Fruit fly (Drosophila melanogaster) whole organism, prepupa: ENCODE measurements around the gene PNUTS.

Experiments used
- Blimp-1 ChIP-seq: fragments of 200-800 bp; sonication (Bioruptor generic); optimal IDR thresholded peaks from 3 replicates; lab custom pipeline; 2017; ENCODE audit warnings: missing biosample characterization, missing genetic modification characterization, mild to moderate bottlenecking, moderate library complexity, missing genetic modification reagents
- CG10669 ChIP-seq: fragments of 200-800 bp; sonication (Bioruptor generic); optimal IDR thresholded peaks from 3 replicates; lab custom pipeline; 2018; ENCODE audit warnings: missing biosample characterization, mild to moderate bottlenecking, missing genetic modification characterization, moderate library complexity
- CG11294 ChIP-seq: fragments of 200-800 bp; sonication (Bioruptor generic); IDR thresholded peaks from 2 replicates; pipeline ENCODE4 v1.3.6; 2022; ENCODE audit warnings: missing biosample characterization, missing genetic modification characterization
- CG11762 ChIP-seq: fragments of 200-800 bp; sonication (Bioruptor generic); optimal IDR thresholded peaks from 3 replicates; lab custom pipeline; 2016; ENCODE audit warnings: missing biosample characterization, missing genetic modification characterization; ENCODE audit not compliant: insufficient read depth
- CG15336 ChIP-seq: fragments of 200-800 bp; sonication (Bioruptor generic); IDR thresholded peaks from 2 replicates; pipeline ENCODE4 v1.3.6; 2022; ENCODE audit warnings: missing biosample characterization, missing genetic modification characterization
- CG1621 ChIP-seq: fragments of 200-800 bp; sonication (Bioruptor generic); optimal IDR thresholded peaks from 3 replicates; lab custom pipeline; 2018; ENCODE audit warnings: missing biosample characterization, mild to moderate bottlenecking, missing genetic modification characterization
- CG3032 ChIP-seq: fragments of 200-800 bp; optimal IDR thresholded peaks from 2 replicates; lab custom pipeline; 2019; ENCODE audit warnings: missing biosample characterization, mild to moderate bottlenecking, missing genetic modification characterization, moderate library complexity
- CG31627 ChIP-seq: fragments of 200-800 bp; sonication (Bioruptor generic); optimal IDR thresholded peaks from 3 replicates; lab custom pipeline; 2016; ENCODE audit warnings: missing biosample characterization, missing genetic modification characterization
- CG32006 ChIP-seq: fragments of 200-800 bp; sonication (Bioruptor generic); optimal IDR thresholded peaks from 3 replicates; lab custom pipeline; 2017; ENCODE audit warnings: missing biosample characterization, mild to moderate bottlenecking, missing genetic modification characterization
- CG34406 ChIP-seq: fragments of 200-800 bp; sonication (Bioruptor generic); optimal IDR thresholded peaks from 3 replicates; lab custom pipeline; 2016; ENCODE audit warnings: missing biosample characterization, missing genetic modification characterization
- CG4318 ChIP-seq: fragments of 200-800 bp; sonication (Bioruptor generic); optimal IDR thresholded peaks from 3 replicates; lab custom pipeline; 2017; ENCODE audit warnings: missing biosample characterization, mild to moderate bottlenecking, missing genetic modification characterization
- CG6276 ChIP-seq: fragments of 200-800 bp; sonication (Bioruptor generic); optimal IDR thresholded peaks from 2 replicates; lab custom pipeline; 2017; ENCODE audit warnings: missing biosample characterization, mild to moderate bottlenecking, missing genetic modification characterization
- CG6792 ChIP-seq: fragments of 200-800 bp; sonication (Bioruptor generic); optimal IDR thresholded peaks from 3 replicates; lab custom pipeline; 2016; ENCODE audit warnings: missing biosample characterization, missing genetic modification characterization
- CG6808 ChIP-seq: fragments of 200-800 bp; sonication (Bioruptor generic); optimal IDR thresholded peaks from 3 replicates; lab custom pipeline; 2017; ENCODE audit warnings: missing biosample characterization, missing genetic modification characterization, mild to moderate bottlenecking, moderate library complexity, missing genetic modification reagents
- CG8319 ChIP-seq: fragments of 200-800 bp; sonication (Bioruptor generic); optimal IDR thresholded peaks from 3 replicates; lab custom pipeline; 2016; ENCODE audit warnings: missing biosample characterization, missing genetic modification characterization
- CG9139 ChIP-seq: fragments of 200-800 bp; sonication (Bioruptor generic); optimal IDR thresholded peaks from 3 replicates; lab custom pipeline; 2017; ENCODE audit warnings: missing biosample characterization, mild to moderate bottlenecking, missing genetic modification characterization
- Eip78C ChIP-seq: fragments of 200-800 bp; sonication (Bioruptor generic); peaks from one replicate; lab custom pipeline; 2016; ENCODE audit warnings: missing biosample characterization, missing genetic modification characterization
- Eip93F ChIP-seq: fragments of 200-800 bp; sonication (Bioruptor generic); optimal IDR thresholded peaks from 2 replicates; lab custom pipeline; 2016; ENCODE audit warnings: missing biosample characterization, mild to moderate bottlenecking, missing genetic modification characterization
- Ets21C ChIP-seq: fragments of 200-800 bp; sonication (Bioruptor generic); optimal IDR thresholded peaks from 3 replicates; lab custom pipeline; 2016; ENCODE audit warnings: missing biosample characterization, missing genetic modification characterization
- Ets96B ChIP-seq: fragments of 200-800 bp; optimal IDR thresholded peaks from 2 replicates; lab custom pipeline; 2019; ENCODE audit warnings: missing biosample characterization, mild to moderate bottlenecking, missing genetic modification characterization, moderate library complexity
- Hr38 ChIP-seq: sonication (Bioruptor generic); optimal IDR thresholded peaks from 2 replicates; lab custom pipeline; 2016; ENCODE audit warnings: missing biosample characterization, missing genetic modification characterization
- Hr39 ChIP-seq: fragments of 200-800 bp; sonication (Bioruptor generic); optimal IDR thresholded peaks from 2 replicates; lab custom pipeline; 2016; ENCODE audit warnings: missing biosample characterization, missing genetic modification characterization
- Smox ChIP-seq: fragments of 200-800 bp; sonication (Bioruptor generic); optimal IDR thresholded peaks from 3 replicates; lab custom pipeline; 2016; ENCODE audit warnings: missing biosample characterization, missing genetic modification characterization
- Sox102F ChIP-seq: fragments of 200-800 bp; sonication (Bioruptor generic); optimal IDR thresholded peaks from 2 replicates; lab custom pipeline; 2016; ENCODE audit warnings: missing biosample characterization, mild to moderate bottlenecking, missing genetic modification characterization
- Sox15 ChIP-seq: fragments of 200-800 bp; sonication (Bioruptor generic); optimal IDR thresholded peaks from 3 replicates; lab custom pipeline; 2016; ENCODE audit warnings: missing biosample characterization, missing genetic modification characterization
- acj6 ChIP-seq: fragments of 200-800 bp; sonication (Bioruptor generic); optimal IDR thresholded peaks from 3 replicates; lab custom pipeline; 2016; ENCODE audit warnings: missing biosample characterization, missing genetic modification characterization
- cyc ChIP-seq: fragments of 200-800 bp; sonication (Bioruptor generic); optimal IDR thresholded peaks from 3 replicates; lab custom pipeline; 2016; ENCODE audit warnings: missing biosample characterization, missing genetic modification characterization
- dsx ChIP-seq: fragments of 200-800 bp; optimal IDR thresholded peaks from 3 replicates; lab custom pipeline; 2019; ENCODE audit warnings: missing biosample characterization, mild to moderate bottlenecking, missing genetic modification characterization, moderate library complexity; ENCODE audit not compliant: poor library complexity, severe bottlenecking
- eg ChIP-seq: fragments of 200-800 bp; sonication (Bioruptor generic); IDR thresholded peaks from 3 replicates; pipeline ENCODE4 v1.3.6; 2022; ENCODE audit warnings: missing biosample characterization, missing genetic modification characterization
- esn ChIP-seq: fragments of 200-800 bp; sonication (Bioruptor generic); optimal IDR thresholded peaks from 2 replicates; lab custom pipeline; 2016; ENCODE audit warnings: missing biosample characterization, mild to moderate bottlenecking, missing genetic modification characterization, moderate library complexity
- fd85E ChIP-seq: fragments of 200-800 bp; sonication (Bioruptor generic); optimal IDR thresholded peaks from 3 replicates; lab custom pipeline; 2016; ENCODE audit warnings: missing biosample characterization, missing genetic modification characterization
- fkh ChIP-seq: fragments of 200-800 bp; sonication (Bioruptor generic); optimal IDR thresholded peaks from 3 replicates; lab custom pipeline; 2017; ENCODE audit warnings: missing biosample characterization, mild to moderate bottlenecking, missing genetic modification characterization, moderate library complexity
- lz ChIP-seq: fragments of 200-800 bp; sonication (Bioruptor generic); optimal IDR thresholded peaks from 3 replicates; lab custom pipeline; 2016; ENCODE audit warnings: missing biosample characterization, missing genetic modification characterization
- pdm3 ChIP-seq: fragments of 200-800 bp; sonication (Bioruptor generic); optimal IDR thresholded peaks from 3 replicates; lab custom pipeline; 2016; ENCODE audit warnings: missing biosample characterization, missing genetic modification characterization
- salr ChIP-seq, 2 experiments: fragments of 200-800 bp; sonication (Bioruptor generic); optimal IDR thresholded peaks; 3 replicates each; lab custom pipeline; 2016 to 2018; ENCODE audit warnings: missing biosample characterization in 2 of 2, missing genetic modification characterization in 2 of 2, mild to moderate bottlenecking in 1 of 2
- spab ChIP-seq: fragments of 200-800 bp; sonication (Bioruptor generic); optimal IDR thresholded peaks from 2 replicates; lab custom pipeline; 2017; ENCODE audit warnings: missing biosample characterization, mild to moderate bottlenecking, missing genetic modification characterization, missing genetic modification reagents
- svp ChIP-seq: fragments of 200-800 bp; sonication (Bioruptor generic); peaks from one replicate; lab custom pipeline; 2016; ENCODE audit warnings: missing biosample characterization, missing genetic modification characterization
- topi ChIP-seq: fragments of 200-800 bp; sonication (Bioruptor generic); optimal IDR thresholded peaks from 3 replicates; lab custom pipeline; 2016; ENCODE audit warnings: missing biosample characterization, missing genetic modification characterization
- vri ChIP-seq: fragments of 200-800 bp; sonication (Bioruptor generic); optimal IDR thresholded peaks from 3 replicates; lab custom pipeline; 2016; ENCODE audit warnings: missing biosample characterization, mild to moderate bottlenecking, missing genetic modification characterization

The PNUTS gene

DNA sequence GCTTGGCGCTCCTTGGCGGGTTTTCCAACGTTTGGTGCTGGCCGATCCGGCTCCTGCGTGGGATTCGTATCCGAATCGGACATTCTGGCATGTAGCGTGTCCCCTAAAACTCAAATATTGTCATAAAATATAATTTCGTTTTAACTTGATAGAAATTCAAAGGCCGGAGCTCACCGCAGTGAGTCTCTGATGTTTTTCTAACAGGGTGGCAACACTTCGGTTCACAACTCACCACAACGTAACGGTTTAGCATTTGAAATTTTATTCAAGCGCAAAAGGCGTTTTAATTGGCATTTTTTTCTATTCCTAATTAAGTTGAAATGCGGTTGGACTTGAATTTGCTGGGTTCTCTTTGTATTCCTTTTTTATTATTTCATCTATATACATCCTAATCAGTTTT lies 14.7 kb downstream of the PNUTS start, which contains the start of gene CG15824:
TSS of gene CG15824 (minus strand) at position 172 of the 400 bp plus-strand sequence.
- TF ChIP-seq CG11294 (GFP tag; lab: Robert Waterston, UW) = no peak
- TF ChIP-seq topi (GFP tag; lab: Kevin White, UChicago) = no peak
- no peak for TF ChIP-seq esn (GFP tag; lab: Kevin White, UChicago)
- TF ChIP-seq acj6 (GFP tag; lab: Kevin White, UChicago) = no peak
- no peak for TF ChIP-seq CG11762 (GFP tag; lab: Kevin White, UChicago)
- no peak for TF ChIP-seq CG6276 (GFP tag; lab: Kevin White, UChicago)
- TF ChIP-seq salr (GFP tag; optimal IDR thresholded peaks at IDR 0.05; lab: Kevin White, UChicago) = no peak
- TF ChIP-seq CG32006 (GFP tag; lab: Kevin White, UChicago) = no peak
- no peak for TF ChIP-seq CG15336 (GFP tag; lab: Robert Waterston, UW)

DNA sequence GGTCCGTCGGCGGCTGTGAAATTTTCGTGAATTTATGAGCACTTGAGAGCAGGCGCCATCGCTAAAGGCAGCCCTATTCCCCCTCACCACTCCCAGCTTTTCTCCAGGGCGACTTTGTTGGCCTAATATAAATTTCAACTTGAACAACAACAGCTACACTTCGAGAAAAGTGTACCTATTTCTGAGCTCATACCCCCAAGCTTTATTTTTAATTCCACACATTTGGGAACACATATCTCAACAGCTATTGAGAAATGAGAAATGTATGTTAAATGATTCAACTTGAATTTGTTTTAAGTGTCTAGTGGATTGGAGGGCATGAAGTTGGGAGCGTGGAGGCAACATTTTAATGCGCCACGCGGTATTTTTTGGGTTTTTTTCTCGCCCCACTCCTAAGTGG lies 16.5 kb downstream of the PNUTS start:
- TF ChIP-seq CG34406 (GFP tag; lab: Kevin White, UChicago) = no peak
- no peak for TF ChIP-seq CG8319 (GFP tag; lab: Kevin White, UChicago)
- TF ChIP-seq CG31627 (GFP tag; lab: Kevin White, UChicago) = no peak
- no peak for TF ChIP-seq fkh (GFP tag; lab: Kevin White, UChicago)
- TF ChIP-seq Eip93F (GFP tag; lab: Kevin White, UChicago) = no peak
- no peak for TF ChIP-seq salr (GFP tag; optimal IDR thresholded peaks at IDR 0.05; lab: Kevin White, UChicago)
- no peak for TF ChIP-seq Sox15 (GFP tag; lab: Kevin White, UChicago)

dm6 chr2L:887788-888187 lies 17.5 kb downstream of the PNUTS start:
- no peak for TF ChIP-seq CG6276 (GFP tag; lab: Kevin White, UChicago)
- no peak for TF ChIP-seq CG6808 (GFP tag; lab: Kevin White, UChicago)
- TF ChIP-seq cyc (GFP tag; lab: Kevin White, UChicago) = no peak
- no peak for TF ChIP-seq Sox15 (GFP tag; lab: Kevin White, UChicago)
- no peak for TF ChIP-seq pdm3 (GFP tag; lab: Kevin White, UChicago)

dm6 chr2L:889799-890198 lies 19.5 kb downstream of the PNUTS start:
- 0 out of 3 replicates have a peak, but pooled peaks have one; percentile 21 for TF ChIP-seq eg (GFP tag; lab: Robert Waterston, UW)
- no peak for TF ChIP-seq Sox102F (GFP tag; lab: Kevin White, UChicago)
- TF ChIP-seq dsx = no peak

- peak; percentile 8 for TF ChIP-seq Hr39 (GFP tag; lab: Kevin White, UChicago)
- TF ChIP-seq Eip78C (GFP tag; lab: Kevin White, UChicago) = peak; percentile 32
- TF ChIP-seq svp (GFP tag; lab: Kevin White, UChicago) = peak; percentile 57
- no peak for TF ChIP-seq Blimp-1 (GFP tag; lab: Kevin White, UChicago)
- TF ChIP-seq Sox15 (GFP tag; lab: Kevin White, UChicago) = no peak
Measured at dm6 chr2L:892461-892860, 22.2 kb downstream of the PNUTS start.

DNA sequence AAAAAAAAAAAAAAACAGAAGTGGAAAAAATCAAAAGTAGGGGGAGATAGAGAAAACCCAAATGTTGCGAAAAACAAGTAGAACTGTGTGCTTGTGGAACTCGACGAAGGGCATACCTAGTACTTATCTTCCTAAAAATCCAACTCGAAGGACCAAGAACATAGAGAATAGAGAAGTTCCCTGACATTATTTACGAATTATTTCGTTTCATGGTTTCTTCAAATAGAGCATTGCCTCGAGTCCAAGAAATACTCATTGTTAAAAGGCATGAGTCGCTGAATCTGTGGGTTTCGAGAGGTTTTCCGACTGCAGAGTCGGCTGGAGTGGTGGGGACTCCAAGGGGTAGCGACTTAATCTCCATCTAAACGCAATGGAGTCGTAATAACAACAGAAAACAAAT lies 22.9 kb downstream of the PNUTS start:
- TF ChIP-seq svp (GFP tag; lab: Kevin White, UChicago) (peak; percentile 38), Ets21C (no peak)

- TF ChIP-seq CG1621 (tag; lab: Kevin White, UChicago) (no peak), pdm3 (GFP tag; lab: Kevin White, UChicago) (peak; percentile 34), CG15336 (GFP tag; lab: Robert Waterston, UW) (no peak), vri (GFP tag; lab: Kevin White, UChicago) (no peak), Eip78C (GFP tag; lab: Kevin White, UChicago) (no peak), acj6 (GFP tag; lab: Kevin White, UChicago) (no peak), CG6792 (GFP tag; lab: Kevin White, UChicago) (no peak), CG9139 (GFP tag; lab: Kevin White, UChicago) (no peak), lz (peak; percentile 4), Hr38 (no peak), esn (GFP tag; lab: Kevin White, UChicago) (peak; percentile 56), CG10669 (GFP tag; lab: Kevin White, UChicago) (no peak), salr (GFP tag; optimal IDR thresholded peaks at IDR 0.05; lab: Kevin White, UChicago) (no peak), Hr39 (GFP tag; lab: Kevin White, UChicago) (peak; percentile 21), Smox (GFP tag; lab: Kevin White, UChicago) (no peak), topi (GFP tag; lab: Kevin White, UChicago) (no peak), fd85E (GFP tag; lab: Kevin White, UChicago) (no peak), CG3032 (tag; lab: Kevin White, UChicago) (no peak), Ets96B (tag; lab: Kevin White, UChicago) (no peak), spab (no peak), CG4318 (GFP tag; lab: Kevin White, UChicago) (no peak)
Measured at dm6 chr2L:895448-895847, 25.2 kb downstream of the PNUTS start.
